Fruit fly (Drosophila melanogaster) whole organism, embryonic: Measurements from ENCODE around the gene tbrd-1.

ENCODE experiments used
- Abd-B ChIP-seq: fragments of 200-800 bp; sonication (Bioruptor generic); optimal IDR thresholded peaks from 2 replicates; lab custom pipeline; 2018; ENCODE audit warnings: missing biosample characterization, mild to moderate bottlenecking, missing genetic modification characterization, moderate library complexity
- Asciz ChIP-seq: fragments of 200-800 bp; sonication (Bioruptor generic); optimal IDR thresholded peaks from 2 replicates; lab custom pipeline; 2017; ENCODE audit warnings: missing biosample characterization, mild to moderate bottlenecking, missing genetic modification characterization, missing genetic modification reagents
- Atf6 ChIP-seq: fragments of 200-800 bp; sonication (Bioruptor generic); IDR thresholded peaks from 2 replicates; pipeline ENCODE4 v1.3.6; 2022; ENCODE audit warnings: missing biosample characterization, missing genetic modification characterization
- CG10979 ChIP-seq: fragments of 200-800 bp; sonication (Bioruptor generic); optimal IDR thresholded peaks from 2 replicates; lab custom pipeline; 2018; ENCODE audit warnings: missing biosample characterization, mild to moderate bottlenecking, missing genetic modification characterization, moderate library complexity
- CG11696 ChIP-seq: fragments of 200-800 bp; sonication (Bioruptor generic); IDR thresholded peaks from 2 replicates; pipeline ENCODE4 v1.3.6; 2022; ENCODE audit warnings: missing biosample characterization, missing genetic modification characterization
- CG12299 ChIP-seq: fragments of 200-800 bp; sonication (Bioruptor generic); optimal IDR thresholded peaks from 2 replicates; lab custom pipeline; 2018; ENCODE audit warnings: missing biosample characterization, mild to moderate bottlenecking, missing genetic modification characterization
- CG15696 ChIP-seq: fragments of 200-800 bp; sonication (Bioruptor generic); optimal IDR thresholded peaks from 2 replicates; lab custom pipeline; 2019; ENCODE audit warnings: missing biosample characterization, mild to moderate bottlenecking, missing genetic modification characterization, moderate library complexity
- CG17802 ChIP-seq: fragments of 200-800 bp; sonication (Bioruptor generic); optimal IDR thresholded peaks from 2 replicates; lab custom pipeline; 2018; ENCODE audit warnings: missing biosample characterization, mild to moderate bottlenecking, missing genetic modification characterization, moderate library complexity
- CG18619 ChIP-seq: fragments of 200-800 bp; sonication (Bioruptor generic); optimal IDR thresholded peaks from 3 replicates; lab custom pipeline; 2017; ENCODE audit warnings: missing biosample characterization, mild to moderate bottlenecking, missing genetic modification characterization
- CG2889 ChIP-seq: fragments of 200-800 bp; sonication (Bioruptor generic); IDR thresholded peaks from 3 replicates; pipeline ENCODE4 v1.3.6; 2022; ENCODE audit warnings: missing biosample characterization, missing genetic modification characterization
- CG30403 ChIP-seq: fragments of 200-800 bp; sonication (Bioruptor generic); optimal IDR thresholded peaks from 3 replicates; lab custom pipeline; 2016; ENCODE audit warnings: missing biosample characterization, missing genetic modification characterization
- CG5180 ChIP-seq: fragments of 200-800 bp; sonication (Bioruptor generic); optimal IDR thresholded peaks from 3 replicates; lab custom pipeline; 2017; ENCODE audit warnings: missing biosample characterization, missing genetic modification characterization, mild to moderate bottlenecking, moderate library complexity, missing genetic modification reagents
- CG6272 ChIP-seq: fragments of 200-800 bp; sonication (Bioruptor generic); IDR thresholded peaks from 2 replicates; pipeline ENCODE4 v1.3.6; 2022; ENCODE audit warnings: missing biosample characterization, missing genetic modification characterization
- CG6791 ChIP-seq: fragments of 200-800 bp; sonication (Bioruptor generic); IDR thresholded peaks from 3 replicates; pipeline ENCODE4 v1.3.6; 2022; ENCODE audit warnings: missing biosample characterization, missing genetic modification characterization; ENCODE audit not compliant: partially characterized antibody
- CG6854 ChIP-seq: fragments of 200-800 bp; sonication (Bioruptor generic); optimal IDR thresholded peaks from 3 replicates; lab custom pipeline; 2017; ENCODE audit warnings: missing biosample characterization, mild to moderate bottlenecking, missing genetic modification characterization
- CG7556 ChIP-seq: fragments of 200-800 bp; sonication (Bioruptor generic); optimal IDR thresholded peaks from 2 replicates; lab custom pipeline; 2017; ENCODE audit warnings: missing biosample characterization, mild to moderate bottlenecking, missing genetic modification characterization
- CG7745 ChIP-seq: fragments of 200-800 bp; sonication (Bioruptor generic); optimal IDR thresholded peaks from 2 replicates; lab custom pipeline; 2018; ENCODE audit warnings: missing biosample characterization, mild to moderate bottlenecking, missing genetic modification characterization, moderate library complexity
- CG8478 ChIP-seq: fragments of >200 bp; optimal IDR thresholded peaks from 2 replicates; lab custom pipeline; 2018
- CG8944 ChIP-seq: fragments of 200-800 bp; sonication (Bioruptor generic); optimal IDR thresholded peaks from 3 replicates; lab custom pipeline; 2016; ENCODE audit warnings: missing biosample characterization, missing genetic modification characterization
- Ets97D ChIP-seq: fragments of 200-800 bp; sonication (Bioruptor generic); optimal IDR thresholded peaks from 3 replicates; lab custom pipeline; 2016; ENCODE audit warnings: missing biosample characterization, missing genetic modification characterization
- Hsf ChIP-seq: fragments of 200-800 bp; sonication (Bioruptor generic); optimal IDR thresholded peaks from 3 replicates; lab custom pipeline; 2016; ENCODE audit warnings: missing biosample characterization, missing genetic modification characterization
- Med ChIP-seq: fragments of 200-800 bp; sonication (Bioruptor generic); peaks from one replicate; lab custom pipeline; 2016; ENCODE audit warnings: missing biosample characterization, missing genetic modification characterization, mild to moderate bottlenecking, inconsistent platforms, moderate library complexity
- Ravus ChIP-seq: fragments of 200-800 bp; sonication (Bioruptor generic); IDR thresholded peaks from 2 replicates; pipeline ENCODE4 v1.3.6; 2022; ENCODE audit warnings: missing biosample characterization, missing genetic modification characterization
- Sin3A ChIP-seq: fragments of >200 bp; optimal IDR thresholded peaks from 2 replicates; lab custom pipeline; 2018
- Spps ChIP-seq: fragments of 200-800 bp; sonication (Bioruptor generic); optimal IDR thresholded peaks from 2 replicates; lab custom pipeline; 2018; ENCODE audit warnings: missing biosample characterization, mild to moderate bottlenecking, missing genetic modification characterization
- Sry-β ChIP-seq: fragments of 200-800 bp; sonication (Bioruptor generic); optimal IDR thresholded peaks from 2 replicates; lab custom pipeline; 2018; ENCODE audit warnings: missing biosample characterization, mild to moderate bottlenecking, missing genetic modification characterization, moderate library complexity
- Sry-δ ChIP-seq: fragments of 200-800 bp; sonication (Bioruptor generic); optimal IDR thresholded peaks from 2 replicates; lab custom pipeline; 2016; ENCODE audit warnings: missing biosample characterization, missing genetic modification characterization
- Ssrp ChIP-seq: fragments of 200-800 bp; sonication (Bioruptor generic); optimal IDR thresholded peaks from 2 replicates; lab custom pipeline; 2018; ENCODE audit warnings: missing biosample characterization, mild to moderate bottlenecking, missing genetic modification characterization, moderate library complexity
- TFAM ChIP-seq: fragments of 200-800 bp; sonication (Bioruptor generic); optimal IDR thresholded peaks from 2 replicates; lab custom pipeline; 2017; ENCODE audit warnings: missing biosample characterization, missing genetic modification characterization, inconsistent platforms
- bbx ChIP-seq: fragments of 200-800 bp; sonication (Bioruptor generic); IDR thresholded peaks from 2 replicates; pipeline ENCODE4 v1.3.6; 2022; ENCODE audit warnings: missing biosample characterization, missing genetic modification characterization; ENCODE audit not compliant: partially characterized antibody
- bowl ChIP-seq: fragments of 200-800 bp; sonication (Bioruptor generic); IDR thresholded peaks from 2 replicates; pipeline ENCODE4 v1.3.6; 2022; ENCODE audit warnings: missing biosample characterization, missing genetic modification characterization
- bsh ChIP-seq, 2 experiments: fragments of 200-800 bp; sonication (Bioruptor generic); optimal IDR thresholded peaks; 2 replicates each; lab custom pipeline; 2017 to 2018; ENCODE audit warnings: mild to moderate bottlenecking in 2 of 2, missing biosample characterization in 2 of 2, missing genetic modification characterization in 2 of 2, moderate library complexity in 1 of 2
- btn ChIP-seq: fragments of 200-800 bp; sonication (Bioruptor generic); optimal IDR thresholded peaks from 2 replicates; lab custom pipeline; 2016; ENCODE audit warnings: missing biosample characterization, missing genetic modification characterization
- chinmo ChIP-seq: fragments of 200-800 bp; sonication (Bioruptor generic); IDR thresholded peaks from 4 replicates; pipeline ENCODE4 v1.3.6; 2022; ENCODE audit warnings: missing biosample characterization, missing genetic modification characterization; ENCODE audit not compliant: partially characterized antibody
- crp ChIP-seq, 2 experiments: fragments of 200-800 bp; sonication (Bioruptor generic); optimal IDR thresholded peaks; 2 replicates in 1 of 2; 3 replicates in 1 of 2; lab custom pipeline; 2017; ENCODE audit warnings: missing biosample characterization in 2 of 2, missing genetic modification characterization in 2 of 2, mild to moderate bottlenecking in 1 of 2, moderate library complexity in 1 of 2
- da ChIP-seq: fragments of 200-800 bp; sonication (Bioruptor generic); optimal IDR thresholded peaks from 2 replicates; lab custom pipeline; 2016; ENCODE audit warnings: missing biosample characterization, missing genetic modification characterization
- dan ChIP-seq: fragments of 200-800 bp; sonication (Bioruptor generic); IDR thresholded peaks from 2 replicates; pipeline ENCODE4 v1.3.6; 2022; ENCODE audit warnings: missing biosample characterization, missing genetic modification characterization
- dmrt11E ChIP-seq: fragments of 200-800 bp; sonication (Bioruptor generic); optimal IDR thresholded peaks from 3 replicates; lab custom pipeline; 2018; ENCODE audit warnings: missing biosample characterization, mild to moderate bottlenecking, missing genetic modification characterization, moderate library complexity
- ftz-f1 ChIP-seq: fragments of 200-800 bp; sonication (Bioruptor generic); optimal IDR thresholded peaks from 2 replicates; lab custom pipeline; 2016; ENCODE audit warnings: missing biosample characterization, missing genetic modification characterization
- ken ChIP-seq: fragments of 200-800 bp; sonication (Bioruptor generic); IDR thresholded peaks from 3 replicates; pipeline ENCODE4 v1.3.6; 2022; ENCODE audit warnings: missing biosample characterization, missing genetic modification characterization
- klu ChIP-seq: fragments of 200-800 bp; sonication (Bioruptor generic); IDR thresholded peaks from 2 replicates; pipeline ENCODE4 v1.3.6; 2022; ENCODE audit warnings: missing biosample characterization, missing genetic modification characterization
- knrl ChIP-seq: fragments of 200-800 bp; sonication (Bioruptor generic); IDR thresholded peaks from 3 replicates; pipeline ENCODE4 v1.3.6; 2022; ENCODE audit warnings: missing biosample characterization, missing genetic modification characterization; ENCODE audit not compliant: partially characterized antibody
- luna ChIP-seq: fragments of 200-800 bp; sonication (Bioruptor generic); optimal IDR thresholded peaks from 2 replicates; lab custom pipeline; 2016; ENCODE audit warnings: missing biosample characterization, missing genetic modification characterization
- odd ChIP-seq: fragments of 200-800 bp; sonication (Bioruptor generic); optimal IDR thresholded peaks from 2 replicates; lab custom pipeline; 2017; ENCODE audit warnings: missing biosample characterization, mild to moderate bottlenecking, missing genetic modification characterization
- pros ChIP-seq: fragments of 200-800 bp; sonication (Bioruptor generic); optimal IDR thresholded peaks from 3 replicates; lab custom pipeline; 2019; ENCODE audit warnings: missing biosample characterization, mild to moderate bottlenecking, missing genetic modification characterization, moderate library complexity
- run ChIP-seq: fragments of 200-800 bp; sonication (Bioruptor generic); optimal IDR thresholded peaks from 3 replicates; lab custom pipeline; 2018; ENCODE audit warnings: missing biosample characterization, mild to moderate bottlenecking, missing genetic modification characterization
- sc ChIP-seq, 3 experiments: fragments of >200 bp in 2 of 3; fragments of 200-800 bp in 1 of 3; sonication (Bioruptor generic) in 1 of 3; optimal IDR thresholded peaks; 2 replicates in 2 of 3; 3 replicates in 1 of 3; lab custom pipeline; 2017; ENCODE audit warnings: mild to moderate bottlenecking in 1 of 3, missing biosample characterization in 1 of 3, missing genetic modification characterization in 1 of 3, missing genetic modification reagents in 1 of 3
- shn ChIP-seq: fragments of 200-800 bp; sonication (Bioruptor generic); optimal IDR thresholded peaks from 3 replicates; lab custom pipeline; 2016; ENCODE audit warnings: missing biosample characterization, missing genetic modification characterization
- sob ChIP-seq: fragments of 200-800 bp; sonication (Bioruptor generic); IDR thresholded peaks from 2 replicates; pipeline ENCODE4 v1.3.6; 2022; ENCODE audit warnings: missing biosample characterization, missing genetic modification characterization
- sr ChIP-seq: fragments of 200-800 bp; sonication (Bioruptor generic); IDR thresholded peaks from 3 replicates; pipeline ENCODE4 v1.3.6; 2022; ENCODE audit warnings: missing biosample characterization, missing genetic modification characterization
- tio ChIP-seq: fragments of 200-800 bp; sonication (Bioruptor generic); optimal IDR thresholded peaks from 2 replicates; lab custom pipeline; 2017; ENCODE audit warnings: missing biosample characterization, missing genetic modification characterization, inconsistent platforms

tbrd-1 gene

dm6 chr3R:23915042-23915428 is 21.7 kb upstream of the tbrd-1 start (continued):
- TF ChIP-seq Asciz (GFP tag; lab: Kevin White, UChicago) (peak; percentile 21), CG6791 (GFP tag; lab: Robert Waterston, UW) (no peak), CG2889 (no peak), CG17802 (no peak), CG6272 (GFP tag; lab: Robert Waterston, UW) (no peak), TFAM (GFP tag; lab: Kevin White, UChicago) (no peak), CG8944 (no peak), shn (GFP tag; lab: Kevin White, UChicago) (no peak), klu (GFP tag; lab: Robert Waterston, UW) (no peak), CG30403 (GFP tag; lab: Kevin White, UChicago) (peak; percentile 48), Ssrp (tag; lab: Kevin White, UChicago) (peak; percentile 12), Abd-B (no peak), run (tag; lab: Kevin White, UChicago) (no peak), Sry-δ (GFP tag; lab: Kevin White, UChicago) (no peak), luna (GFP tag; lab: Kevin White, UChicago) (no peak), ken (GFP tag; lab: Robert Waterston, UW) (no peak), dan (GFP tag; lab: Robert Waterston, UW) (no peak), chinmo (GFP tag; lab: Robert Waterston, UW) (no peak), bowl (no peak), pros (GFP tag; lab: Kevin White, UChicago) (no peak), CG12299 (tag; lab: Kevin White, UChicago) (no peak), CG18619 (GFP tag; lab: Kevin White, UChicago) (no peak), Ets97D (GFP tag; lab: Kevin White, UChicago) (no peak), CG5180 (GFP tag; lab: Kevin White, UChicago) (no peak), CG6854 (no peak), Atf6 (GFP tag; lab: Robert Waterston, UW) (peak; percentile 82), bsh (GFP tag; optimal IDR thresholded peaks at IDR 0.05; lab: Kevin White, UChicago) (peak; percentile 38 to 66), Spps (tag; lab: Kevin White, UChicago) (no peak), sc (optimal IDR thresholded peaks at IDR 0.05; lab: Kevin White, UChicago) (no peak), sc (GFP tag; optimal IDR thresholded peaks at IDR 0.05; lab: Kevin White, UChicago) (no peak), CG8478 (lab: Kevin White, UChicago) (no peak), Ravus (peak; percentile 19; the same call in 1 of the 2 replicates), sr (GFP tag; lab: Robert Waterston, UW) (no peak), Hsf (GFP tag; lab: Kevin White, UChicago) (no peak), CG10979 (tag; lab: Kevin White, UChicago) (peak; percentile 16), bbx (no peak), btn (no peak), odd (GFP tag; lab: Kevin White, UChicago) (no peak), Med (GFP tag; lab: Kevin White, UChicago) (peak; percentile 66), dmrt11E (tag; lab: Kevin White, UChicago) (no peak), Sin3A (lab: Kevin White, UChicago) (no peak), tio (peak; percentile 27), crp (GFP tag; optimal IDR thresholded peaks at IDR 0.05; lab: Kevin White, UChicago) (no peak), knrl (no peak), da (GFP tag; lab: Kevin White, UChicago) (no peak), CG11696 (no peak), sob (peak; percentile 60; the same call in 1 of the 2 replicates), CG7556 (GFP tag; lab: Kevin White, UChicago) (peak; percentile 41), CG7745 (tag; lab: Kevin White, UChicago) (no peak), CG15696 (tag; lab: Kevin White, UChicago) (no peak), Sry-β (no peak), ftz-f1 (no peak)
